3 worm cellular contexts compared by ENCODE assay signal in the genomic region with DNA sequence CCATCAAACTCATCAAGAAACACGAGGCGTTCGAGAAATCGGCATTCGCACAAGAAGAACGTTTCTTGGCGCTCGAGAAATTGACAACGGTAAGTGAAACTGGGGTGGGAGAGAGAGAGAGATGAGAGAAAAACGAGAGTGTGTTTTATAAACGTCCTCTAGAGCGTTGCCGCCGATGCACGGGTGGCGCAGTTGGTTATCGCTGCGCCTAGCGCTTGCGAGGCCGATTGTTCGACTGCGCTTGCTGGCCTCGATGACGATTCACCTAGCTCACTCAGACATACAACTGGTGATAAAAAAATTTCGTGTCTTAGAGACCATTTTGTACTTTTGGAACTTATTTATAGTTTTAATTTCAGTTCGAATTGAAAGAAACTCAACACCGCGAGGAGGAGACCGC.
TF ChIP-seq lines count a peak whose summit lies in the region.

No protein-coding gene starts in this region.

TF ChIP-seq in whole organism, L1 larva, 84 proteins besides CTCF, POLR2A, EP300 and RAD21 (continued from another document and continues in another):
- TF ChIP-seq lsy-2 (tag; optimal IDR thresholded peaks at IDR 0.05; lab: Kevin White, UChicago) (peak in 1 of 2 experiments; percentile 44), unc-30 (tag; optimal IDR thresholded peaks at IDR 0.05; lab: Kevin White, UChicago) (no peak), swsn-7 (tag; optimal IDR thresholded peaks at IDR 0.05; lab: Kevin White, UChicago) (peak; percentile 51), nhr-85 (tag; lab: Kevin White, UChicago) (peak; percentile 20), snu-23 (GFP tag; optimal IDR thresholded peaks at IDR 0.05; lab: Kevin White, UChicago) (peak; percentile 63), unc-130 (tag; optimal IDR thresholded peaks at IDR 0.05; lab: Kevin White, UChicago) (no peak), lir-3 (tag; optimal IDR thresholded peaks at IDR 0.05; lab: Kevin White, UChicago; ENCODE audit: poor library complexity) (no peak), mab-9 (GFP tag; IDR thresholded peaks at IDR 0.05; lab: Robert Waterston, UW) (0 out of 2 replicates have a peak, but pooled peaks have one; percentile 14), lin-15B (tag; optimal IDR thresholded peaks at IDR 0.05; lab: Kevin White, UChicago) (no peak), unc-98 (GFP tag; IDR thresholded peaks at IDR 0.05; lab: Robert Waterston, UW) (no peak), fos-1 (tag; optimal IDR thresholded peaks at IDR 0.05; lab: Kevin White, UChicago) (peak; percentile 50), aha-1 (tag; optimal IDR thresholded peaks at IDR 0.05; lab: Kevin White, UChicago) (no peak), isw-1 (GFP tag; IDR thresholded peaks at IDR 0.05; lab: Robert Waterston, UW) (no peak), ztf-11 (tag; optimal IDR thresholded peaks at IDR 0.05; lab: Kevin White, UChicago) (peak in 1 of 2 experiments; percentile 6), C16A3.4 (tag; optimal IDR thresholded peaks at IDR 0.05; lab: Kevin White, UChicago) (peak; percentile 39), fkh-10 (GFP tag; optimal IDR thresholded peaks at IDR 0.05; lab: Kevin White, UChicago) (no peak), nhr-71 (tag; optimal IDR thresholded peaks at IDR 0.05; lab: Kevin White, UChicago) (peak; percentile 61), mep-1 (tag; optimal IDR thresholded peaks at IDR 0.05; lab: Kevin White, UChicago) (no peak), vab-15 (tag; optimal IDR thresholded peaks at IDR 0.05; lab: Kevin White, UChicago) (no peak), hlh-4 (tag; optimal IDR thresholded peaks at IDR 0.05; lab: Kevin White, UChicago) (no peak), egl-13 (tag; optimal IDR thresholded peaks at IDR 0.05; lab: Kevin White, UChicago) (no peak), nhr-20 (tag; optimal IDR thresholded peaks at IDR 0.05; lab: Kevin White, UChicago) (peak; percentile 60), egl-27 (tag; optimal IDR thresholded peaks at IDR 0.05; lab: Kevin White, UChicago) (no peak), Y116A8C.19 (tag; optimal IDR thresholded peaks at IDR 0.05; lab: Kevin White, UChicago; ENCODE audit: borderline replicate concordance) (no peak), tlp-1 (tag; optimal IDR thresholded peaks at IDR 0.05; lab: Kevin White, UChicago) (no peak), hlh-17 (GFP tag; optimal IDR thresholded peaks at IDR 0.05; lab: Kevin White, UChicago; ENCODE audit: borderline replicate concordance) (no peak), mdl-1 (tag; optimal IDR thresholded peaks at IDR 0.05; lab: Kevin White, UChicago) (peak in 1 of 2 experiments; percentile 42), nhr-19 (GFP tag; conservative IDR thresholded peaks at IDR 0.05; lab: Robert Waterston, UW) (peak; percentile 56), blmp-1 (tag; optimal IDR thresholded peaks at IDR 0.05; lab: Kevin White, UChicago) (no peak), ets-5 (GFP tag; IDR thresholded peaks at IDR 0.05; lab: Robert Waterston, UW) (no peak), skn-1 (tag; optimal IDR thresholded peaks at IDR 0.05; lab: Kevin White, UChicago) (peak; percentile 3), ces-1 (GFP tag; optimal IDR thresholded peaks at IDR 0.05; lab: Kevin White, UChicago) (no peak), nhr-11 (tag; optimal IDR thresholded peaks at IDR 0.05; lab: Kevin White, UChicago) (no peak), unc-86 (tag; optimal IDR thresholded peaks at IDR 0.05; lab: Kevin White, UChicago) (no peak), ceh-63 (GFP tag; optimal IDR thresholded peaks at IDR 0.05; lab: Kevin White, UChicago) (no peak), hpl-2 (GFP tag; optimal IDR thresholded peaks at IDR 0.05; lab: Kevin White, UChicago) (no peak), lin-35 (GFP tag; optimal IDR thresholded peaks at IDR 0.05; lab: Kevin White, UChicago) (peak; percentile 37 to 62), zip-4 (GFP tag; optimal IDR thresholded peaks at IDR 0.05; lab: Kevin White, UChicago) (no peak), C34B4.2 (tag; optimal IDR thresholded peaks at IDR 0.05; lab: Kevin White, UChicago) (no peak), xbp-1 (tag; optimal IDR thresholded peaks at IDR 0.05; lab: Kevin White, UChicago) (peak; percentile 24), zag-1 (tag; optimal IDR thresholded peaks at IDR 0.05; lab: Kevin White, UChicago) (no peak), ztf-4 (tag; optimal IDR thresholded peaks at IDR 0.05; lab: Kevin White, UChicago) (no peak), nhr-84 (tag; optimal IDR thresholded peaks at IDR 0.05; lab: Kevin White, UChicago) (no peak)

TF ChIP-seq in whole organism, L3 larva, 47 proteins besides CTCF, POLR2A, EP300 and RAD21 (continued from another document):
- TF ChIP-seq nhr-76 (tag; optimal IDR thresholded peaks at IDR 0.05; lab: Kevin White, UChicago) (no peak), elt-2 (tag; optimal IDR thresholded peaks at IDR 0.05; lab: Kevin White, UChicago) (peak; percentile 54), snpc-4 (tag; optimal IDR thresholded peaks at IDR 0.05; lab: Kevin White, UChicago) (no peak), nhr-23 (tag; optimal IDR thresholded peaks at IDR 0.05; lab: Kevin White, UChicago) (no peak), nhr-25 (tag; optimal IDR thresholded peaks at IDR 0.05; lab: Kevin White, UChicago) (no peak), aly-2 (tag; optimal IDR thresholded peaks at IDR 0.05; lab: Kevin White, UChicago) (peak; percentile 86), nhr-67 (tag; optimal IDR thresholded peaks at IDR 0.05; lab: Kevin White, UChicago) (no peak), hmg-11 (tag; optimal IDR thresholded peaks at IDR 0.05; lab: Kevin White, UChicago) (peak; percentile 76), nhr-237 (tag; optimal IDR thresholded peaks at IDR 0.05; lab: Kevin White, UChicago) (no peak), pha-4 (tag; optimal IDR thresholded peaks at IDR 0.05; lab: Kevin White, UChicago) (peak; percentile 47), sea-2 (GFP tag; optimal IDR thresholded peaks at IDR 0.05; lab: Kevin White, UChicago) (no peak), nhr-11 (tag; optimal IDR thresholded peaks at IDR 0.05; lab: Kevin White, UChicago) (no peak), nhr-12 (tag; optimal IDR thresholded peaks at IDR 0.05; lab: Kevin White, UChicago) (no peak), egl-27 (tag; optimal IDR thresholded peaks at IDR 0.05; lab: Kevin White, UChicago) (no peak), mdl-1 (tag; optimal IDR thresholded peaks at IDR 0.05; lab: Kevin White, UChicago) (no peak), fkh-10 (GFP tag; optimal IDR thresholded peaks at IDR 0.05; lab: Kevin White, UChicago) (no peak), jun-1 (tag; optimal IDR thresholded peaks at IDR 0.05; lab: Kevin White, UChicago) (peak; percentile 49), ceh-28 (tag; optimal IDR thresholded peaks at IDR 0.05; lab: Kevin White, UChicago) (no peak), lsy-12 (tag; optimal IDR thresholded peaks at IDR 0.05; lab: Kevin White, UChicago) (peak; percentile 73), ZK546.5 (tag; optimal IDR thresholded peaks at IDR 0.05; lab: Kevin White, UChicago) (no peak), ceh-9 (tag; optimal IDR thresholded peaks at IDR 0.05; lab: Kevin White, UChicago) (no peak), fos-1 (tag; optimal IDR thresholded peaks at IDR 0.05; lab: Kevin White, UChicago) (no peak), nhr-43 (tag; optimal IDR thresholded peaks at IDR 0.05; lab: Kevin White, UChicago; ENCODE audit: poor library complexity, severe bottlenecking) (peak; percentile 77), nhr-77 (tag; optimal IDR thresholded peaks at IDR 0.05; lab: Kevin White, UChicago) (no peak), pqm-1 (tag; optimal IDR thresholded peaks at IDR 0.05; lab: Kevin White, UChicago) (peak; percentile 17), eor-1 (tag; optimal IDR thresholded peaks at IDR 0.05; lab: Kevin White, UChicago) (no peak), zag-1 (tag; optimal IDR thresholded peaks at IDR 0.05; lab: Kevin White, UChicago) (no peak), lin-15B (tag; optimal IDR thresholded peaks at IDR 0.05; lab: Kevin White, UChicago) (peak; percentile 10)
TF ChIP-seq in whole organism, L3 larva: peak in this region for 13.

TF ChIP-seq in whole organism, young adult, 124 proteins besides CTCF, POLR2A, EP300 and RAD21 (continued from another document and continues in another):
- peak; percentile 63 for TF ChIP-seq atf-7 (tag; optimal IDR thresholded peaks at IDR 0.05; lab: Kevin White, UChicago)
- no peak for TF ChIP-seq ztf-3 (GFP tag; optimal IDR thresholded peaks at IDR 0.05; lab: Kevin White, UChicago)
- TF ChIP-seq unc-130 (GFP tag; optimal IDR thresholded peaks at IDR 0.05; lab: Kevin White, UChicago) = no peak
- no peak for TF ChIP-seq sdz-38 (tag; optimal IDR thresholded peaks at IDR 0.05; lab: Kevin White, UChicago)
- no peak for TF ChIP-seq nfya-2 (GFP tag; IDR thresholded peaks at IDR 0.05; lab: Robert Waterston, UW)
- TF ChIP-seq dpff-1 (tag; optimal IDR thresholded peaks at IDR 0.05; lab: Kevin White, UChicago) = peak; percentile 44
- peak; percentile 68 for TF ChIP-seq lin-54 (GFP tag; optimal IDR thresholded peaks at IDR 0.05; lab: Kevin White, UChicago)
- TF ChIP-seq F33H1.4 (GFP tag; IDR thresholded peaks at IDR 0.05; lab: Robert Waterston, UW) = 0 out of 2 replicates have a peak, but pooled peaks have one; percentile 21
- no peak for TF ChIP-seq Y79H2A.3 (GFP tag; conservative IDR thresholded peaks at IDR 0.05; lab: Robert Waterston, UW)
- no peak for TF ChIP-seq efl-1 (GFP tag; optimal IDR thresholded peaks at IDR 0.05; lab: Kevin White, UChicago)
- TF ChIP-seq F10E7.11 (tag; optimal IDR thresholded peaks at IDR 0.05; lab: Kevin White, UChicago) = peak; percentile 72
- TF ChIP-seq hsf-1 (GFP tag; IDR thresholded peaks at IDR 0.05; lab: Robert Waterston, UW) = peak; percentile 33; the same call in 1 of the 2 replicates
- no peak for TF ChIP-seq nfya-1 (tag; optimal IDR thresholded peaks at IDR 0.05; lab: Kevin White, UChicago; ENCODE audit: borderline replicate concordance, insufficient read depth)
- TF ChIP-seq ztf-26 (tag; optimal IDR thresholded peaks at IDR 0.05; lab: Kevin White, UChicago) = peak; percentile 74
- no peak for TF ChIP-seq C06A6.2 (GFP tag; conservative IDR thresholded peaks at IDR 0.05; lab: Robert Waterston, UW)
- TF ChIP-seq sea-2 (GFP tag; IDR thresholded peaks at IDR 0.05; lab: Robert Waterston, UW) = no peak
- TF ChIP-seq madf-6 (GFP tag; IDR thresholded peaks at IDR 0.05; lab: Robert Waterston, UW) = peak; percentile 51
- TF ChIP-seq lsl-1 (GFP tag; optimal IDR thresholded peaks at IDR 0.05; lab: Kevin White, UChicago) = peak; percentile 43
- TF ChIP-seq sptf-2 (GFP tag; optimal IDR thresholded peaks at IDR 0.05; lab: Kevin White, UChicago) = peak; percentile 50
- TF ChIP-seq hmg-20 (GFP tag; IDR thresholded peaks at IDR 0.05; lab: Robert Waterston, UW) = no peak
- TF ChIP-seq nhr-80 (tag; optimal IDR thresholded peaks at IDR 0.05; lab: Kevin White, UChicago) = peak; percentile 46
- TF ChIP-seq let-526 (GFP tag; IDR thresholded peaks at IDR 0.05; lab: Robert Waterston, UW) = peak; percentile 78; the same call in 1 of the 2 replicates
- TF ChIP-seq ztf-25 (GFP tag; IDR thresholded peaks at IDR 0.05; lab: Robert Waterston, UW) = peak; percentile 67; the same call in 1 of the 2 replicates
- TF ChIP-seq egrh-3 (GFP tag; IDR thresholded peaks at IDR 0.05; lab: Robert Waterston, UW) = peak; percentile 53
- peak; percentile 81 for TF ChIP-seq repo-1 (tag; optimal IDR thresholded peaks at IDR 0.05; lab: Kevin White, UChicago)
- TF ChIP-seq ceh-91 (GFP tag; IDR thresholded peaks at IDR 0.05; lab: Robert Waterston, UW) = no peak
- TF ChIP-seq mcd-1 (GFP tag; IDR thresholded peaks at IDR 0.05; lab: Robert Waterston, UW) = peak; percentile 34; the same call in 1 of the 2 replicates
- TF ChIP-seq F49E8.2 (tag; optimal IDR thresholded peaks at IDR 0.05; lab: Kevin White, UChicago; ENCODE audit: insufficient read depth) = peak; percentile 38
- no peak for TF ChIP-seq aptf-3 (GFP tag; IDR thresholded peaks at IDR 0.05; lab: Robert Waterston, UW)
- TF ChIP-seq nhr-90 (tag; optimal IDR thresholded peaks at IDR 0.05; lab: Kevin White, UChicago) = peak; percentile 82
- no peak for TF ChIP-seq ama-1 (optimal IDR thresholded peaks at IDR 0.05; lab: Kevin White, UChicago)
- TF ChIP-seq ama-1 (GFP tag; optimal IDR thresholded peaks at IDR 0.05; lab: Kevin White, UChicago) = peak; percentile 77 to 87
- peak; percentile 47 for TF ChIP-seq mes-4 (tag; optimal IDR thresholded peaks at IDR 0.05; lab: Kevin White, UChicago)
- peak; percentile 89 for TF ChIP-seq rpc-1 (optimal IDR thresholded peaks at IDR 0.05; lab: Kevin White, UChicago)
- peak; percentile 87 for TF ChIP-seq rpc-1 (tag; optimal IDR thresholded peaks at IDR 0.05; lab: Kevin White, UChicago)
- peak; percentile 44 for TF ChIP-seq tlf-1 (GFP tag; optimal IDR thresholded peaks at IDR 0.05; lab: Kevin White, UChicago)
- peak; percentile 94 for TF ChIP-seq lin-26 (GFP tag; IDR thresholded peaks at IDR 0.05; lab: Robert Waterston, UW)
- peak; percentile 14 for TF ChIP-seq lsy-27 (tag; optimal IDR thresholded peaks at IDR 0.05; lab: Kevin White, UChicago; ENCODE audit: borderline replicate concordance, insufficient read depth)
- peak; percentile 41 for TF ChIP-seq zim-3 (tag; optimal IDR thresholded peaks at IDR 0.05; lab: Kevin White, UChicago)
- no peak for TF ChIP-seq F55B11.4 (tag; optimal IDR thresholded peaks at IDR 0.05; lab: Kevin White, UChicago; ENCODE audit: borderline replicate concordance, insufficient read depth)
- TF ChIP-seq Y95B8A.8 (GFP tag; IDR thresholded peaks at IDR 0.05; lab: Robert Waterston, UW) = no peak
- TF ChIP-seq lir-1 (GFP tag; conservative IDR thresholded peaks at IDR 0.05; lab: Robert Waterston, UW) = no peak
- peak; percentile 69; the same call in 1 of the 2 replicates for TF ChIP-seq ceh-40 (GFP tag; IDR thresholded peaks at IDR 0.05; lab: Robert Waterston, UW)
- TF ChIP-seq Y67H2A.10 (GFP tag; conservative IDR thresholded peaks at IDR 0.05; lab: Robert Waterston, UW) = 0 out of 2 replicates have a peak, but pooled peaks have one; percentile 15
- peak; percentile 69 for TF ChIP-seq ztf-18 (tag; optimal IDR thresholded peaks at IDR 0.05; lab: Kevin White, UChicago)
- TF ChIP-seq egl-44 (GFP tag; IDR thresholded peaks at IDR 0.05; lab: Robert Waterston, UW) = peak; percentile 89
- TF ChIP-seq Y56A3A.18 (GFP tag; IDR thresholded peaks at IDR 0.05; lab: Robert Waterston, UW) = peak; percentile 77
- peak; percentile 57 for TF ChIP-seq madf-10 (tag; optimal IDR thresholded peaks at IDR 0.05; lab: Kevin White, UChicago)
- no peak for TF ChIP-seq hlh-26 (GFP tag; conservative IDR thresholded peaks at IDR 0.05; lab: Robert Waterston, UW)
- peak; percentile 90 for TF ChIP-seq him-1 (tag; optimal IDR thresholded peaks at IDR 0.05; lab: Kevin White, UChicago)
- TF ChIP-seq B0261.1 (tag; optimal IDR thresholded peaks at IDR 0.05; lab: Kevin White, UChicago) = peak; percentile 95
- TF ChIP-seq ztf-6 (GFP tag; IDR thresholded peaks at IDR 0.05; lab: Robert Waterston, UW) = no peak
- peak; percentile 70 for TF ChIP-seq ceh-27 (GFP tag; optimal IDR thresholded peaks at IDR 0.05; lab: Kevin White, UChicago)
- TF ChIP-seq akir-1 (GFP tag; optimal IDR thresholded peaks at IDR 0.05; lab: Kevin White, UChicago) = no peak
- no peak for TF ChIP-seq mel-28 (tag; optimal IDR thresholded peaks at IDR 0.05; lab: Kevin White, UChicago; ENCODE audit: borderline replicate concordance)
- TF ChIP-seq F52B5.7 (tag; optimal IDR thresholded peaks at IDR 0.05; lab: Kevin White, UChicago) = peak; percentile 68
- TF ChIP-seq F39B2.1 (GFP tag; IDR thresholded peaks at IDR 0.05; lab: Robert Waterston, UW) = no peak
- peak in 1 of 3 experiments; percentile 68 for TF ChIP-seq lin-35 (GFP tag; optimal IDR thresholded peaks at IDR 0.05; lab: Kevin White, UChicago)
- no peak for TF ChIP-seq nhr-120 (GFP tag; IDR thresholded peaks at IDR 0.05; lab: Robert Waterston, UW)
- 0 out of 2 replicates have a peak, but pooled peaks have one; percentile 14 for TF ChIP-seq ztf-28 (GFP tag; IDR thresholded peaks at IDR 0.05; lab: Robert Waterston, UW)
- TF ChIP-seq madf-8 (GFP tag; conservative IDR thresholded peaks at IDR 0.05; lab: Robert Waterston, UW) = no peak
- no peak for TF ChIP-seq xnd-1 (tag; optimal IDR thresholded peaks at IDR 0.05; lab: Kevin White, UChicago)
- peak; percentile 68 for TF ChIP-seq lin-40 (tag; optimal IDR thresholded peaks at IDR 0.05; lab: Kevin White, UChicago)
- peak; percentile 78 for TF ChIP-seq hrde-1 (tag; optimal IDR thresholded peaks at IDR 0.05; lab: Kevin White, UChicago; ENCODE audit: borderline replicate concordance)
- no peak for TF ChIP-seq unc-62 (GFP tag; optimal IDR thresholded peaks at IDR 0.05; lab: Kevin White, UChicago)
